Worm (Caenorhabditis elegans) whole organism, L2 larva: ENCODE measurements around the gene Y70G10A.3.

Experiments
- dmd-4 ChIP-seq: sonication (generic microtip); optimal IDR thresholded peaks from 2 replicates; lab custom pipeline; 2017; ENCODE audit warnings: missing biosample characterization, missing genetic modification characterization
- unc-62 ChIP-seq: fragments of 150-350 bp; optimal IDR thresholded peaks from 2 replicates; lab custom pipeline; 2014; ENCODE audit warnings: missing biosample characterization, missing genetic modification reagents, missing genetic modification characterization

- no peak for TF ChIP-seq dmd-4 (tag; lab: Kevin White, UChicago)
- TF ChIP-seq unc-62 (GFP tag; lab: Kevin White, UChicago): no peak
These were observed 7.3 kb upstream of the Y70G10A.3 start for ce11 chrIII:10231641-10232040.
